Worm (Caenorhabditis elegans) whole organism, early embryonic: ENCODE results near the gene F11C7.7.

Source experiments
- B0310.2 ChIP-seq: sonication (generic microtip); optimal IDR thresholded peaks from 2 replicates; lab custom pipeline; 2016; ENCODE audit warnings: mild to moderate bottlenecking, missing genetic modification characterization, missing compliant biosample characterization
- F13C5.2 ChIP-seq: sonication (generic microtip); optimal IDR thresholded peaks from 2 replicates; lab custom pipeline; 2017; ENCODE audit warnings: mild to moderate bottlenecking, missing genetic modification characterization, inconsistent platforms, missing compliant biosample characterization
- ama-1 ChIP-seq: fragments of 150-350 bp; optimal IDR thresholded peaks from 2 replicates; lab custom pipeline; 2014
- ceh-36 ChIP-seq: sonication (generic microtip); optimal IDR thresholded peaks from 2 replicates; lab custom pipeline; 2016; ENCODE audit warnings: missing genetic modification characterization, inconsistent platforms, missing compliant biosample characterization
- flt-1 ChIP-seq: fragments of 200-800 bp; sonication (Bioruptor generic); IDR thresholded peaks from 2 replicates; pipeline ENCODE4 v1.3.6; 2022; ENCODE audit warnings: missing genetic modification characterization, missing compliant biosample characterization
- hnd-1 ChIP-seq: sonication (generic microtip); optimal IDR thresholded peaks from 2 replicates; lab custom pipeline; 2016; ENCODE audit warnings: missing genetic modification characterization, missing compliant biosample characterization
- scrt-1 ChIP-seq: fragments of 200-800 bp; sonication (Bioruptor generic); IDR thresholded peaks from 2 replicates; pipeline ENCODE4 v1.3.6; 2022; ENCODE audit warnings: missing genetic modification characterization, missing compliant biosample characterization
- tbx-11 ChIP-seq: fragments of 200-800 bp; sonication (Bioruptor generic); IDR thresholded peaks from 2 replicates; pipeline ENCODE4 v1.3.6; 2022; ENCODE audit warnings: missing genetic modification characterization, missing compliant biosample characterization

DNA sequence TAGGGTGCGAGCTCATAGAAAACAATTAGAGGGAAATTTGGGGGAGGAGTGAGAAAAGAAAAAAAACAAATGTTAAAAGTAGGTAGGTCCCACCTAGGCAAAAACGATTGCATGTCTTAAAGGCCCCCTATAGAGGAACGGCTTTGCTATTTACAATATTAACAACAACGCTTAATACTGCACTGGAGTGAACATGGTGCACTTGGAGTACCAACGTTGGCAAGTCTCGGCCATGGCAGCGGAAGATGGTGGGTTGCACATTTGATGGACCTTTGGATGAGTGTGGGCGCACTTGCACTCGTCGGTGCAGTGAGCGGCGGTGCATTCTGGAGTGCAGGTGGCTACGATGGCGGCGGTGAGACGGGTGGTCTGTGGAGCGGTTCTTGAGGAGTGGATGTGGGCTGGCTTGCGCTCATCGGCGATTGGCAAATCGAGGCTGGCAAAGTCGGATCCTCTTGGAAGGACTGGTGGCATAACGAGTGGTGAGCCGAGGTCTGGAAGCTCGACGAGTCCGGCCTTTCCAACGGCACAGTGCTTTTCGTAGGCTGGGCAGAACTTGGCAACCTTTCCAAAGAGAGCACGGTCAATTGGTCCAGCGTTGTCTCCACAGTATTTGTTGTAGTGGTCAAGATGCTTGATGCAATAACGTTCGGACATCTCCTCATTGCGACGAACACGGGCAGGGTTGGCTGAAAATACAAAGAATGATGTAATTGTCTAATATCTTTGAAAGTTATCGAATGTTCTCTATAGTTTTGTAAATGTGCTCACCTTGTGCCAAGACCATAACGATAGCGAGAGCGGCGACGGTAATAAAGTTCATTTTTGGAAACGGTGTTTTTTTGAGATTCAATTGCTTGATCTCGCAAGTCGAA is 22.4 kb downstream of the F11C7.7 start:
- TF ChIP-seq flt-1 = no peak
- no peak for TF ChIP-seq ama-1 (lab: Kevin White, UChicago)
- no peak for TF ChIP-seq ceh-36 (tag; lab: Kevin White, UChicago)
- TF ChIP-seq hnd-1 (tag; lab: Kevin White, UChicago) = no peak
- TF ChIP-seq scrt-1 = no peak
- TF ChIP-seq B0310.2 (tag; lab: Kevin White, UChicago) = no peak
- no peak for TF ChIP-seq F13C5.2 (tag; lab: Kevin White, UChicago)
- TF ChIP-seq tbx-11 (GFP tag; lab: Robert Waterston, UW) = no peak
